Fruit fly (Drosophila melanogaster): ENCODE measurements around the gene EMC5.

Gene EMC5

DNA sequence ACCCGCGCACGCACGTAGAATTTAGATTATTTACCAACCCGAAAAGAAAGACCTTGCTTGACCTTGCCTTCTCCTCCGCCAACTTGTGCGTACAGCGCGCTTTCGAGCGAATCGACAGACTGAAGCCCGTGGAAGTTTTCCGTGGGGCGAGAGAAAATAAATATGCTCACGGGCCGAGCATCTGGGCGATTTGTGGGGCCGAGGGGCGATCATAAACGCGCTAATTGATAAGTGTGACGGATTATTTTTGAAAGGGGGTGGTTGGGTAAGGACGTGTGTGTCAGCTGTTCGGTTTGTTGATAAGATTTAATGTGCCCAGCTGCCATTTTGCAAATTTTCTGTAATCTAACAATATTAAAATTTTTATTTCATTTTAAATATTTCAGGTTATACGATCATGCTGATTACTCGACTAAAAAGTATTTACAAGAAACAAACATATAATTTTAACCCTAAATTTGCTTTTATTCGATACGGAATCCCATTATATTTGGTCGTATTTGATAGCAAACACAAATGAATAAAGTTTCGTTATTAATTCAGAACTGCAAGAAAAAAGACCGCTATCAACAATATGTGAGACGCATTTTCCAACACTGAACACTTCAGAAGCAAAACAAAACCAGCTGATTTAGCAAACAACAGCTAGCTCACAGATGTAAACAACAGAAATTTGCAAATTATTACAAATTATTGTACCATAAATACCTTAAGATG lies 13.3 kb upstream of the EMC5 start, which contains the start of the genes L2HGDH and CG10431 (continued):
- TF ChIP-seq Dfd (GFP tag; optimal IDR thresholded peaks at IDR 0.05) (no peak), GATAd (GFP tag; optimal IDR thresholded peaks at IDR 0.05) (peak; percentile 64)

DNA sequence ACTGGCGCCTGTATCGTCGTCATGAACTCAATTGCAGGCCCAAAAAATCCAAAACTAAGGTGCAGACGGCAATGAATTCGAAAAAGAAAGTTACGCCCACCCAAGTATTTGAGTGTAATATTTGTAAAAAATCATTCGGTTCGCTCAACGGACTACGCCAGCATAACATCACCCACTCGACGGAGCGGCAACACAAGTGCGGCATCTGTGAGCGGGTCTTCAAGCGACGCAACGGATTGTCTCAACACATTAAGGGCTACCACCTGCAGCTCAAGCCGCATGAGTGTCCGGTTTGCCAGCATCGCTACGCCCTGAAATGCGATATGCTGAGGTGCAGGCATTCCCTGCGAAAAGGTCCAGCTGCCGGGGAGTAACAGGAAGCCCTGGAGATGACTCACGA lies 10.8 kb upstream of the EMC5 start:
- TF ChIP-seq Dif (GFP tag; optimal IDR thresholded peaks at IDR 0.05; ENCODE audit: partially characterized antibody) (no peak), tai (GFP tag; optimal IDR thresholded peaks at IDR 0.05) (no peak), OdsH (GFP tag; optimal IDR thresholded peaks at IDR 0.05) (no peak), pan (optimal IDR thresholded peaks at IDR 0.05) (no peak), Mio (GFP tag; optimal IDR thresholded peaks at IDR 0.05) (no peak), sage (GFP tag; optimal IDR thresholded peaks at IDR 0.05) (no peak), N (GFP tag; optimal IDR thresholded peaks at IDR 0.05) (no peak), dl (GFP tag; optimal IDR thresholded peaks at IDR 0.05; ENCODE audit: insufficient read depth in 1 of 2, partially characterized antibody in 2 of 2) (no peak), Myc (optimal IDR thresholded peaks at IDR 0.05) (no peak), Hr83 (GFP tag; optimal IDR thresholded peaks at IDR 0.05; ENCODE audit: poor library complexity, severe bottlenecking) (no peak), HLH106 (tag; optimal IDR thresholded peaks at IDR 0.05) (no peak), brk (GFP tag; optimal IDR thresholded peaks at IDR 0.05) (no peak), Rel (GFP tag; optimal IDR thresholded peaks at IDR 0.05) (no peak), Rel (tag; optimal IDR thresholded peaks at IDR 0.05) (no peak), ey (GFP tag; optimal IDR thresholded peaks at IDR 0.05) (no peak), Abd-B (GFP tag; optimal IDR thresholded peaks at IDR 0.05) (no peak), CrebA (GFP tag; optimal IDR thresholded peaks at IDR 0.05; ENCODE audit: borderline replicate concordance) (no peak), GATAd (GFP tag; optimal IDR thresholded peaks at IDR 0.05) (no peak), Dfd (GFP tag; optimal IDR thresholded peaks at IDR 0.05) (no peak), Vsx2 (GFP tag; optimal IDR thresholded peaks at IDR 0.05; ENCODE audit: partially characterized antibody) (no peak)

- no peak for TF ChIP-seq sage (GFP tag; optimal IDR thresholded peaks at IDR 0.05)
- TF ChIP-seq Myc (optimal IDR thresholded peaks at IDR 0.05): no peak
- TF ChIP-seq HLH106 (tag; optimal IDR thresholded peaks at IDR 0.05): no peak
- TF ChIP-seq Abd-B (GFP tag; optimal IDR thresholded peaks at IDR 0.05): no peak
- no peak for TF ChIP-seq usp (GFP tag; optimal IDR thresholded peaks at IDR 0.05)
- TF ChIP-seq Hnf4 (GFP tag; optimal IDR thresholded peaks at IDR 0.05): no peak
- no peak for TF ChIP-seq lola (GFP tag; optimal IDR thresholded peaks at IDR 0.05)
- no peak for TF ChIP-seq h (GFP tag; optimal IDR thresholded peaks at IDR 0.05)
- TF ChIP-seq br (GFP tag; optimal IDR thresholded peaks at IDR 0.05): no peak
These were observed 8.6 kb upstream of the EMC5 start for dm6 chr2L:18978923-18979322.

DNA sequence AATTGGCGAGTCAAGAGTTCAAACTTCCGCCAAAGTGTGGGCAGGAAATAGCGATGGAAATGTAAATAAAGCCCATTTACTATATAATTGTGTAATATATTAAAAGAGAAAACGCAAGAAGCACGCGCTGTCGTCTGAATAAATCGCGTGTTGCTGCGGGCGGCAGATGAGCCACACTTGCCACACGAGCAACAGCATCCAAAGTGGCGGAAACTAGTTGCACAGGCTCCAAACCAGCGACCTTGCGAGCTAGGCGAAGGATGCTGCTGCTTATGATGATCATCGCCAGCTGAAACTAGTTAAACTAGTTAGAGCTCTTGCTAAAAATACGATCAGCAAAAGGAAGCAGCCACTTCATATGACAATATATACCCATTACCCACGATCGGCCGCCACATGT lies 8.1 kb upstream of the EMC5 start:
- TF ChIP-seq Sp1 (GFP tag; optimal IDR thresholded peaks at IDR 0.05): no peak
- TF ChIP-seq N (GFP tag; optimal IDR thresholded peaks at IDR 0.05): no peak
- TF ChIP-seq Myc (optimal IDR thresholded peaks at IDR 0.05): no peak
- no peak for TF ChIP-seq lola (GFP tag; optimal IDR thresholded peaks at IDR 0.05)
- no peak for TF ChIP-seq dl (GFP tag; optimal IDR thresholded peaks at IDR 0.05; ENCODE audit: insufficient read depth in 1 of 2, partially characterized antibody in 2 of 2)
- TF ChIP-seq sv (GFP tag; optimal IDR thresholded peaks at IDR 0.05): no peak
- no peak for TF ChIP-seq CG32264 (GFP tag; optimal IDR thresholded peaks at IDR 0.05)
- no peak for TF ChIP-seq rgr (GFP tag; optimal IDR thresholded peaks at IDR 0.05)
- no peak for TF ChIP-seq Dif (GFP tag; optimal IDR thresholded peaks at IDR 0.05; ENCODE audit: partially characterized antibody)
- no peak for TF ChIP-seq h (GFP tag; optimal IDR thresholded peaks at IDR 0.05)
- no peak for TF ChIP-seq pan (optimal IDR thresholded peaks at IDR 0.05)
- TF ChIP-seq Hr78 (GFP tag; optimal IDR thresholded peaks at IDR 0.05): no peak
- TF ChIP-seq OdsH (GFP tag; optimal IDR thresholded peaks at IDR 0.05): no peak

DNA sequence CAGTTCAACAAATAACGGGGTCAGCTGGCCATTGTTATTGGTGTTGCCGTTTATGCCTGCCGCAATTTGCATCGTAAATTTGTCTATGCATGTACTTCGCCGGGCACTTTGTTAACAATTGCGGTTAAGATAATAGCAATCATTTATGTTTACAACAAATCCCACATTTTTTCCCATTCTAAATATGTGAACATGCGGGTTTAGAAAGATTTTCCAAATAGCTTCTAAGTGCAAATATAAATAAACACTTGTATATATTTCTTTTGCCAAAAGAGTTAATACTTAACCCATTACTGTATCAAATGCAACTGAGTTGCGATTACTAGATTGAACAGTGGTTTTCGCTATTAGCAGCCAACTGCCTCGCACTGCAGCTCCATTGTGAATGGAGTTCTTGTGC lies 6.5 kb upstream of the EMC5 start:
- TF ChIP-seq rgr (GFP tag; optimal IDR thresholded peaks at IDR 0.05): no peak
- no peak for TF ChIP-seq CG32264 (GFP tag; optimal IDR thresholded peaks at IDR 0.05)
- no peak for TF ChIP-seq Vsx2 (GFP tag; optimal IDR thresholded peaks at IDR 0.05; ENCODE audit: partially characterized antibody)
- TF ChIP-seq lola (GFP tag; optimal IDR thresholded peaks at IDR 0.05): no peak
- no peak for TF ChIP-seq Dif (GFP tag; optimal IDR thresholded peaks at IDR 0.05; ENCODE audit: partially characterized antibody)
- TF ChIP-seq CG9705 (GFP tag; optimal IDR thresholded peaks at IDR 0.05): no peak
- no peak for TF ChIP-seq pan (optimal IDR thresholded peaks at IDR 0.05)
- no peak for TF ChIP-seq fru (GFP tag; optimal IDR thresholded peaks at IDR 0.05)
- no peak for TF ChIP-seq Hr78 (GFP tag; optimal IDR thresholded peaks at IDR 0.05)
- TF ChIP-seq dmrt93B (GFP tag; optimal IDR thresholded peaks at IDR 0.05): no peak
- no peak for TF ChIP-seq Dfd (GFP tag; optimal IDR thresholded peaks at IDR 0.05)
- no peak for TF ChIP-seq HLH106 (tag; optimal IDR thresholded peaks at IDR 0.05)
- TF ChIP-seq sv (GFP tag; optimal IDR thresholded peaks at IDR 0.05): no peak
- TF ChIP-seq Mio (GFP tag; optimal IDR thresholded peaks at IDR 0.05): no peak
- no peak for TF ChIP-seq sage (GFP tag; optimal IDR thresholded peaks at IDR 0.05)
- TF ChIP-seq Sp1 (GFP tag; optimal IDR thresholded peaks at IDR 0.05): no peak
- TF ChIP-seq br (GFP tag; optimal IDR thresholded peaks at IDR 0.05): no peak
- no peak for TF ChIP-seq N (GFP tag; optimal IDR thresholded peaks at IDR 0.05)
- TF ChIP-seq h (GFP tag; optimal IDR thresholded peaks at IDR 0.05): no peak
- TF ChIP-seq tai (GFP tag; optimal IDR thresholded peaks at IDR 0.05): no peak

All from whole organism, wandering third instar larva.